Worm (Caenorhabditis elegans) whole organism, L4 larva: ENCODE measurements around the gene hex-2.

Experiments
- F10B5.3 ChIP-seq: sonication (generic microtip); optimal IDR thresholded peaks from 2 replicates; lab custom pipeline; 2016; ENCODE audit warnings: mild to moderate bottlenecking, missing genetic modification characterization, missing compliant biosample characterization
- R02D3.7 ChIP-seq: fragments of 150-350 bp; sonication (generic microtip); optimal IDR thresholded peaks from 3 replicates; lab custom pipeline; 2014; ENCODE audit warnings: missing biosample characterization, missing genetic modification characterization
- T20F7.1 ChIP-seq: fragments of 200-800 bp; sonication (Bioruptor generic); optimal IDR thresholded peaks from 2 replicates; lab custom pipeline; 2018; ENCODE audit warnings: mild to moderate bottlenecking, missing genetic modification characterization, missing compliant biosample characterization
- Y75B8A.6 ChIP-seq: fragments of 200-800 bp; sonication (Bioruptor generic); IDR thresholded peaks from 2 replicates; pipeline ENCODE4 v1.3.6; 2022; ENCODE audit warnings: missing genetic modification reagents, missing genetic modification characterization, missing compliant biosample characterization
- aly-2 ChIP-seq: sonication (generic microtip); optimal IDR thresholded peaks from 2 replicates; lab custom pipeline; 2018; ENCODE audit warnings: missing biosample characterization, missing genetic modification characterization
- ceh-20 ChIP-seq: fragments of 200-800 bp; sonication (Bioruptor generic); IDR thresholded peaks from 2 replicates; pipeline ENCODE4 v1.3.6; 2022; ENCODE audit warnings: missing genetic modification reagents, missing genetic modification characterization, missing compliant biosample characterization
- daf-16 ChIP-seq, 3 experiments: sonication (generic microtip); optimal IDR thresholded peaks; 2 replicates each; lab custom pipeline; 2016 to 2017; ENCODE audit warnings: missing genetic modification characterization in 3 of 3, missing genetic modification reagents in 3 of 3, mild to moderate bottlenecking in 2 of 3, missing compliant biosample characterization in 2 of 3, missing biosample characterization in 1 of 3, moderate library complexity in 1 of 3
- daf-8 ChIP-seq: fragments of 200-800 bp; sonication (Bioruptor generic); IDR thresholded peaks from 2 replicates; pipeline ENCODE4 v1.3.6; 2022; ENCODE audit warnings: missing genetic modification characterization, missing compliant biosample characterization
- dmd-6 ChIP-seq: fragments of 200-800 bp; sonication (Bioruptor generic); IDR thresholded peaks from 2 replicates; pipeline ENCODE4 v1.3.6; 2022; ENCODE audit warnings: missing genetic modification reagents, missing genetic modification characterization, missing compliant biosample characterization
- dpl-1 ChIP-seq: fragments of 150-350 bp; optimal IDR thresholded peaks from 2 replicates; lab custom pipeline; 2014; ENCODE audit warnings: missing biosample characterization, missing genetic modification reagents, missing genetic modification characterization
- dve-1 ChIP-seq: sonication (generic microtip); optimal IDR thresholded peaks from 2 replicates; lab custom pipeline; 2017; ENCODE audit warnings: antibody characterized with exemption, mild to moderate bottlenecking, missing genetic modification characterization, missing compliant biosample characterization; ENCODE audit not compliant: insufficient read depth
- hlh-30 ChIP-seq: sonication (generic microtip); optimal IDR thresholded peaks from 2 replicates; lab custom pipeline; 2017; ENCODE audit warnings: antibody characterized with exemption, mild to moderate bottlenecking, missing genetic modification characterization, missing compliant biosample characterization; ENCODE audit not compliant: insufficient read depth
- lin-15B ChIP-seq: fragments of 150-350 bp; sonication (generic microtip); optimal IDR thresholded peaks from 3 replicates; lab custom pipeline; 2014; ENCODE audit warnings: missing biosample characterization, missing genetic modification characterization
- lin-38 ChIP-seq: fragments of 200-800 bp; sonication (Bioruptor generic); IDR thresholded peaks from 2 replicates; pipeline ENCODE4 v1.3.6; 2022; ENCODE audit warnings: missing genetic modification reagents, missing genetic modification characterization, missing compliant biosample characterization
- lin-39 ChIP-seq: fragments of 150-350 bp; optimal IDR thresholded peaks from 2 replicates; lab custom pipeline; 2014; ENCODE audit warnings: missing biosample characterization, missing genetic modification reagents, missing genetic modification characterization
- mdl-1 ChIP-seq, 2 experiments: fragments of 150-350 bp in 1 of 2; sonication (generic microtip) in 1 of 2; optimal IDR thresholded peaks; 2 replicates each; lab custom pipeline; 2014 to 2017; ENCODE audit warnings: missing biosample characterization in 2 of 2, missing genetic modification characterization in 2 of 2
- mep-1 ChIP-seq: fragments of 150-350 bp; sonication (generic microtip); optimal IDR thresholded peaks from 3 replicates; lab custom pipeline; 2014; ENCODE audit warnings: missing biosample characterization, missing genetic modification characterization
- mes-2 ChIP-seq: sonication (generic microtip); optimal IDR thresholded peaks from 2 replicates; lab custom pipeline; 2016; ENCODE audit warnings: missing genotype, mild to moderate bottlenecking, missing genetic modification characterization, missing compliant biosample characterization; ENCODE audit not compliant: poor library complexity, severe bottlenecking
- mxl-2 ChIP-seq: fragments of 200-800 bp; sonication (Bioruptor generic); conservative IDR thresholded peaks from 2 replicates; pipeline ENCODE4 v1.3.6; 2022; ENCODE audit warnings: missing genetic modification reagents, missing genetic modification characterization, missing compliant biosample characterization
- mxl-3 ChIP-seq: fragments of 200-800 bp; sonication (Bioruptor generic); optimal IDR thresholded peaks from 2 replicates; lab custom pipeline; 2018; ENCODE audit warnings: mild to moderate bottlenecking, missing genetic modification characterization, missing compliant biosample characterization
- nhr-28 ChIP-seq: fragments of 150-350 bp; optimal IDR thresholded peaks from 2 replicates; lab custom pipeline; 2014; ENCODE audit warnings: missing biosample characterization, missing genetic modification characterization
- nhr-48 ChIP-seq: sonication (generic microtip); optimal IDR thresholded peaks from 2 replicates; lab custom pipeline; 2016; ENCODE audit warnings: mild to moderate bottlenecking, missing genetic modification characterization, missing compliant biosample characterization
- nhr-6 ChIP-seq: fragments of 150-350 bp; optimal IDR thresholded peaks from 2 replicates; lab custom pipeline; 2014; ENCODE audit warnings: missing biosample characterization, missing genetic modification characterization
- nhr-76 ChIP-seq: fragments of 150-350 bp; optimal IDR thresholded peaks from 2 replicates; lab custom pipeline; 2014; ENCODE audit warnings: missing biosample characterization, missing genetic modification characterization
- nhr-77 ChIP-seq: fragments of 150-350 bp; optimal IDR thresholded peaks from 2 replicates; lab custom pipeline; 2014; ENCODE audit warnings: missing biosample characterization, missing genetic modification characterization
- saeg-2 ChIP-seq: fragments of 200-800 bp; sonication (Bioruptor generic); IDR thresholded peaks from 2 replicates; pipeline ENCODE4 v1.3.6; 2022; ENCODE audit warnings: missing genetic modification reagents, missing genetic modification characterization, missing compliant biosample characterization
- sdz-12 ChIP-seq: fragments of 200-800 bp; sonication (Bioruptor generic); optimal IDR thresholded peaks from 2 replicates; lab custom pipeline; 2018; ENCODE audit warnings: mild to moderate bottlenecking, missing genetic modification characterization, missing compliant biosample characterization
- set-16 ChIP-seq: fragments of 200-800 bp; sonication (Bioruptor generic); IDR thresholded peaks from 2 replicates; pipeline ENCODE4 v1.3.6; 2022; ENCODE audit warnings: missing genetic modification reagents, missing genetic modification characterization, missing compliant biosample characterization
- spr-1 ChIP-seq: sonication (generic microtip); optimal IDR thresholded peaks from 2 replicates; lab custom pipeline; 2016; ENCODE audit warnings: mild to moderate bottlenecking, missing genetic modification characterization, missing compliant biosample characterization
- spr-3 ChIP-seq: fragments of 200-800 bp; sonication (Bioruptor generic); optimal IDR thresholded peaks from 2 replicates; lab custom pipeline; 2018; ENCODE audit warnings: mild to moderate bottlenecking, missing genetic modification characterization, missing compliant biosample characterization
- tra-1 ChIP-seq: fragments of 200-800 bp; sonication (Bioruptor generic); IDR thresholded peaks from 2 replicates; pipeline ENCODE4 v1.3.6; 2022; ENCODE audit warnings: missing genetic modification reagents, missing genetic modification characterization, missing compliant biosample characterization
- unc-62 ChIP-seq, 3 experiments: fragments of 150-350 bp in 1 of 3; sonication (generic microtip); optimal IDR thresholded peaks in 2 of 3; peaks in 1 of 3; 1 replicate in 1 of 3; 2 replicates in 2 of 3; lab custom pipeline; 2014 to 2017; ENCODE audit warnings: missing biosample characterization in 3 of 3, missing genetic modification characterization in 3 of 3, missing genetic modification reagents in 3 of 3, missing genotype in 1 of 3
- zip-11 ChIP-seq: fragments of 200-800 bp; sonication (Bioruptor generic); IDR thresholded peaks from 2 replicates; pipeline ENCODE4 v1.3.6; 2022; ENCODE audit warnings: missing genetic modification characterization, missing compliant biosample characterization
- zip-2 ChIP-seq: fragments of 150-350 bp; optimal IDR thresholded peaks from 2 replicates; lab custom pipeline; 2014; ENCODE audit warnings: missing biosample characterization, missing genetic modification characterization

Gene hex-2

DNA sequence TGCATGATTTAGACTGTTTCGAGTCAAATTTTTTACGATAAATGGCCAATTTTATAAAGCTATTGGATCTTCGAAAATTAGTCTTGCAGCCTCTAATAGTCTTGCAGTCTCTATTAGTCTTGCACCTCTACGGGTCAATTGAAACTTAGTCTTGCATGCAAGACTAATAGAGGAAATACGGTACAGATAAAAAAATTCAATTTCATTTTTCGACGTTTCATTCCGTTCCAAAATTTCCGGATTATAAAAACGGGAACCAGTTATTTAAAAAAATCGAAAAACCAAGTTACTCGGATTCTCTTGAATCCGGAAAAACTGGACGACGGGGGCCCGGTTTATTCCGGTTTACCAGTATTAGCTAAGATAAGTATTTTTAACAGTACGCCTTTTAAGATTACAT lies 32.9 kb upstream of the hex-2 start, which contains the start of gene M03E7.1:
Gene M03E7.1 (plus strand): TSS at position 301 of the 400 bp plus-strand sequence.
- TF ChIP-seq set-16 (GFP tag; lab: Robert Waterston, UW) (no peak), F10B5.3 (tag; lab: Kevin White, UChicago) (no peak), mep-1 (tag; lab: Kevin White, UChicago) (no peak), lin-39 (tag; lab: Kevin White, UChicago) (no peak), nhr-77 (tag; lab: Kevin White, UChicago) (no peak), zip-11 (GFP tag; lab: Robert Waterston, UW) (no peak), spr-1 (tag; lab: Kevin White, UChicago) (no peak), mxl-3 (GFP tag; lab: Kevin White, UChicago) (no peak), hlh-30 (tag; lab: Kevin White, UChicago) (no peak), tra-1 (GFP tag; lab: Robert Waterston, UW) (no peak)
- TF ChIP-seq, all 104 proteins: peak for 0

DNA sequence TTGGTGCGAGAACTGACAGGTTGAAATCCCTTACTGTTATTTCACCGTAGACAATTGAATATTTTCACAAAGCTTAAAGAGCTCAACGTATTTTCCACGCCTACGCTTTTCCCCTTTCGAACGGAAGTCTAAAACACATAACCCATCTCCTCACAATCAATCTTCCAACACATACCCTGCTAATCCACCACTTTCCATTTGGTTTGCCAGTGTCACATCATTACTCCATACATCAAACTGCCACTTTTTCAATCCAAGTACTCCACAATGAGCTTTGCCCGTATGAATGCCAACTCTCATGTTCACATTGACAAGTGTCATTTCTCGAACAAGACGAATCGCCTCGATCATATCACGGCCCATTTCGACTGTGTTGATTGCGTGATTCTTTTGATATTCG lies 26.2 kb upstream of the hex-2 start:
- TF ChIP-seq unc-62 (GFP tag; optimal IDR thresholded peaks at IDR 0.05 in 1 of 2; lab: Kevin White, UChicago) (peak in 1 of 2 experiments; percentile 99), unc-62 (tag; optimal IDR thresholded peaks at IDR 0.05; lab: Kevin White, UChicago) (no peak), ceh-20 (GFP tag; lab: Robert Waterston, UW) (peak; percentile 29; the same call in 1 of the 2 replicates), aly-2 (tag; lab: Kevin White, UChicago) (no peak), tra-1 (GFP tag; lab: Robert Waterston, UW) (0 out of 2 replicates have a peak, but pooled peaks have one; percentile 41)

DNA sequence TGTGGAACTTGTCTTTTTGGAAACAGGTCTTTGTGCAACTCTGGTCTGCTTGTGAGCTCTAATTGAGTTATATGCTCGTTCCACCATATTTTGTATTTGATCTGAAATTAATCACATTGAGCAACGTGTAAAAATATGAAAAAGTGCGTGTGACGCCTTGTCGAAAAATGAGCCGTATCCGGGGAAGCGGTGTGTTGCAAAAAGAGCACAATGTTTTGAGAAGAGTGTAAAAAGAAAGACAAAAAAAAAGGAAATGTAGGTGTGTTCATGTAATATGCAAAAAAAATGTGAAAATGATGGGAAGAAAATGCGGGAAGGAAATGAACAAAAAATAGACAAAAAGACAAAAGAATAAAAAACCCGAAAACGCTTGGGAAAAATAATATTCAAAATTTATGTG lies 23.5 kb upstream of the hex-2 start, which contains the start of gene acy-4:
Gene acy-4 (minus strand): TSS at position 101 of the 400 bp plus-strand sequence.
- no peak for TF ChIP-seq mes-2
- TF ChIP-seq lin-15B (tag; lab: Kevin White, UChicago): no peak
- no peak for TF ChIP-seq daf-16 (GFP tag; optimal IDR thresholded peaks at IDR 0.05; lab: Kevin White, UChicago)
- TF ChIP-seq daf-16 (tag; optimal IDR thresholded peaks at IDR 0.05; lab: Kevin White, UChicago): no peak
- no peak for TF ChIP-seq zip-2
- TF ChIP-seq daf-8: no peak
- TF ChIP-seq ceh-20 (GFP tag; lab: Robert Waterston, UW): no peak
- no peak for TF ChIP-seq mdl-1 (tag; optimal IDR thresholded peaks at IDR 0.05; lab: Kevin White, UChicago)
- no peak for TF ChIP-seq nhr-76 (tag; lab: Kevin White, UChicago)

DNA sequence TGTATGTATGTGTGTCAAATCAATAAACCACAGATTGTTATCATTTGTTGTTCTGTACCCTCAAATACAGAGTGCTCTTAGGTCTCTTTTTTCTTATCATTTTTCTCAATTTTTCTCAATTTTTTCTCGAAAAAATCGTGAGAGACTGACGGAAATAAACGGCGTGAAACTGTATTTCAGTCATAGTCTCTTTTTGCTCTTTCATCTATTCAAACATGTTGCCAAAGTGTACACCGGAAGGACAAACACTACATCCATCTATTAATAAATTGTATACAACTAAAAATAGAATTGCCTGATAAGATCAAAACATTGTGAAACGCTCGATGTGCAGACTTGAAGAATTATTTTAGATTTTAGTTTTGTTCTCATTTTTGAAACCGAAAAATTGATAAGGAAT lies 19.8 kb upstream of the hex-2 start:
- TF ChIP-seq nhr-28 (tag; lab: Kevin White, UChicago) (peak; percentile 18), dve-1 (tag; lab: Kevin White, UChicago) (peak; percentile 32), dmd-6 (peak; percentile 28; the same call in 1 of the 2 replicates), T20F7.1 (no peak), daf-16 (GFP tag; optimal IDR thresholded peaks at IDR 0.05; lab: Kevin White, UChicago) (no peak), daf-16 (tag; optimal IDR thresholded peaks at IDR 0.05; lab: Kevin White, UChicago) (peak; percentile 66), sdz-12 (no peak), nhr-6 (tag; lab: Kevin White, UChicago) (peak; percentile 6)

DNA sequence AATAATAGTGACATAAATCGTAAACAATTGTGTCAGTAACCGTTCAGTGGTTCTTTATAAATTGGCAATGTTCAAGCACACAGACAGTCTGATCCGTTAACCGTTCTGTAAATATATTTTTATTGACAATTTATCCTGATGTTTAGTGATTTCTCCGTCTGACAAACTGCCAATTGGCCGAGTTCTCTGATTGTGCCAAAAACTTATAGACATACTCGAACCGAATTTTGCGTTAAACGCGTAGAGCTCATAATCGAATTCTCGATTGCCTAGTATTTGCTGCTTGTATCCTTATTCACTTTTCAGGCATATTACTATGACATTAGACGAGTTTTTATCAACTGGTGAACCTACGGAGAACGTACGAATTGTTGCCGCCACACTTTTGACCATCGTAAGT lies 10.1 kb upstream of the hex-2 start, which contains the start of gene srx-117:
Gene srx-117 (plus strand): TSS at position 301 of the 400 bp plus-strand sequence.
- no peak for TF ChIP-seq mxl-2
- TF ChIP-seq R02D3.7: no peak
- no peak for TF ChIP-seq mxl-3 (GFP tag; lab: Kevin White, UChicago)
- TF ChIP-seq spr-3: no peak
- no peak for TF ChIP-seq saeg-2
- no peak for TF ChIP-seq nhr-48 (tag; lab: Kevin White, UChicago)
- no peak for TF ChIP-seq dpl-1 (GFP tag; lab: Kevin White, UChicago)
- TF ChIP-seq lin-38 (GFP tag; lab: Robert Waterston, UW): no peak
- no peak for TF ChIP-seq Y75B8A.6 (GFP tag; lab: Robert Waterston, UW)
- TF ChIP-seq spr-1 (tag; lab: Kevin White, UChicago): no peak
